Worm (Caenorhabditis elegans) whole organism, mixed stage, embryonic: ENCODE measurements around the gene gop-2.

Experiments used
- ceh-43 ChIP-seq: fragments of 200-800 bp; sonication (Bioruptor generic); optimal IDR thresholded peaks from 2 replicates; lab custom pipeline; 2018; ENCODE audit warnings: mild to moderate bottlenecking, missing genetic modification characterization, moderate library complexity, missing compliant biosample characterization
- elt-1 ChIP-seq: sonication (generic microtip); optimal IDR thresholded peaks from 2 replicates; lab custom pipeline; 2017; ENCODE audit warnings: missing genetic modification characterization, mild to moderate bottlenecking, missing compliant biosample characterization, antibody characterized with exemption, moderate library complexity, borderline replicate concordance; ENCODE audit not compliant: insufficient read depth
- elt-3 ChIP-seq: fragments of 150-350 bp; optimal IDR thresholded peaks from 2 replicates; lab custom pipeline; 2014; ENCODE audit warnings: missing biosample characterization, missing genetic modification characterization
- lin-13 ChIP-seq: fragments of 150-350 bp; optimal IDR thresholded peaks from 2 replicates; lab custom pipeline; 2014; ENCODE audit warnings: missing biosample characterization, missing genetic modification characterization
- mep-1 ChIP-seq: fragments of 150-350 bp; optimal IDR thresholded peaks from 2 replicates; lab custom pipeline; 2017; ENCODE audit warnings: missing biosample characterization, missing genetic modification reagents, missing genetic modification characterization, inconsistent platforms
- nhr-12 ChIP-seq: fragments of 150-350 bp; optimal IDR thresholded peaks from 2 replicates; lab custom pipeline; 2014; ENCODE audit warnings: missing biosample characterization, missing genetic modification characterization
- nhr-2 ChIP-seq: fragments of 150-350 bp; optimal IDR thresholded peaks from 2 replicates; lab custom pipeline; 2014; ENCODE audit warnings: missing biosample characterization, missing genetic modification characterization
- nhr-237 ChIP-seq: fragments of 150-350 bp; optimal IDR thresholded peaks from 2 replicates; lab custom pipeline; 2014; ENCODE audit warnings: missing biosample characterization, missing genetic modification characterization
- pha-4 ChIP-seq: fragments of 150-350 bp; optimal IDR thresholded peaks from 2 replicates; lab custom pipeline; 2018; ENCODE audit warnings: missing biosample characterization, missing genetic modification reagents, missing genetic modification characterization
- unc-62 ChIP-seq: fragments of 150-350 bp; optimal IDR thresholded peaks from 2 replicates; lab custom pipeline; 2014; ENCODE audit warnings: missing biosample characterization, missing genetic modification reagents, missing genetic modification characterization
- zip-8 ChIP-seq: fragments of 150-350 bp; optimal IDR thresholded peaks from 2 replicates; lab custom pipeline; 2014; ENCODE audit warnings: missing biosample characterization, missing genetic modification characterization
- ztf-11 ChIP-seq: fragments of 150-350 bp; optimal IDR thresholded peaks from 2 replicates; lab custom pipeline; 2014; ENCODE audit warnings: missing biosample characterization, missing genetic modification characterization

DNA sequence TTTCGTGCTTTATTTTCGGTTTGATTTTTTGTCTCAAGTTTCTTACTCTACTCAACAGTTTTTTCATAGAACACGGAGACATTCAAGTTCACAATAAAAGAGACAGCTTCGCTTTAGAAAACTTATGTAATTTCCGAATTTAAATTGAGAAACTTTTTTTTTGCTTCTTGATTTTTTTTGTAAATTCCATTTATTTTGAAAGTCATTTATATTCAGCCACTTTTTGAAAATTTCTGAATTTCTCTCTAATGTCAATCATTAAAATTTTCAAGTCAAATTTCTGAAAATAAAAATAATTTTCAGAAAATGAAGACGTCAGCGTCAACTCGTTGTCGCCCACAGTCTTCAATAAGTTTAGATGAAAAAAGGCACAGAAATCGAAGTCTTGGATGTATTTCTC is 29.1 kb downstream of the gop-2 start, which contains the start of gene T15B12.1:
- TF ChIP-seq lin-13 (tag; lab: Kevin White, UChicago) (no peak), nhr-12 (no peak), mep-1 (tag; lab: Kevin White, UChicago) (no peak), nhr-2 (no peak), pha-4 (tag; lab: Kevin White, UChicago) (no peak), unc-62 (GFP tag; lab: Kevin White, UChicago) (no peak), elt-1 (tag; lab: Kevin White, UChicago) (no peak), ceh-43 (GFP tag; lab: Kevin White, UChicago) (no peak), nhr-237 (tag; lab: Kevin White, UChicago) (no peak), ztf-11 (tag; lab: Kevin White, UChicago) (no peak), zip-8 (tag; lab: Kevin White, UChicago) (no peak), elt-3 (tag; lab: Kevin White, UChicago) (no peak)
